Worm (Caenorhabditis elegans): Measurements from ENCODE around the gene C34H4.2.

- no peak for TF ChIP-seq nhr-77 (tag; optimal IDR thresholded peaks at IDR 0.05)
- TF ChIP-seq ztf-4 (tag; optimal IDR thresholded peaks at IDR 0.05), result no peak
- no peak for TF ChIP-seq dmd-4 (tag; optimal IDR thresholded peaks at IDR 0.05)
- TF ChIP-seq nhr-129 (tag; optimal IDR thresholded peaks at IDR 0.05), result no peak
- no peak for TF ChIP-seq snpc-4 (tag; optimal IDR thresholded peaks at IDR 0.05)
- TF ChIP-seq lsy-2 (tag; optimal IDR thresholded peaks at IDR 0.05), result no peak
- TF ChIP-seq aly-2 (tag; optimal IDR thresholded peaks at IDR 0.05), result no peak
- no peak for TF ChIP-seq peb-1 (tag; optimal IDR thresholded peaks at IDR 0.05)
These were observed 10.1 kb downstream of the C34H4.2 start, which contains the start of gene Y41D4B.15 for ce11 chrIV:1563476-1564131.

Measured in whole organism, L2 larva.